Worm (Caenorhabditis elegans): ENCODE measurements around the gene arl-5.

- TF ChIP-seq hlh-15 (tag; optimal IDR thresholded peaks at IDR 0.05) (no peak), pros-1 (tag; optimal IDR thresholded peaks at IDR 0.05) (no peak), dmd-4 (tag; optimal IDR thresholded peaks at IDR 0.05; ENCODE audit: borderline replicate concordance) (no peak), unc-55 (GFP tag; optimal IDR thresholded peaks at IDR 0.05) (no peak), ama-1 (optimal IDR thresholded peaks at IDR 0.05) (no peak), pat-9 (tag; optimal IDR thresholded peaks at IDR 0.05) (no peak), pag-3 (tag; optimal IDR thresholded peaks at IDR 0.05; ENCODE audit: borderline replicate concordance) (no peak), lim-6 (tag; optimal IDR thresholded peaks at IDR 0.05) (no peak), elt-2 (tag; optimal IDR thresholded peaks at IDR 0.05) (no peak)
Measured at ce11 chrIII:9822942-9823341, at the start of gene arl-5.

Measured in whole organism, late embryonic.